Fruit fly (Drosophila melanogaster) whole organism: ENCODE results near the gene TotB.

ENCODE experiments used
- CG8478 ChIP-seq: fragments of >200 bp; optimal IDR thresholded peaks from 2 replicates; lab custom pipeline; 2018; ENCODE audit warnings: inconsistent platforms
- Dll ChIP-seq: fragments of >200 bp; optimal IDR thresholded peaks from 2 replicates; lab custom pipeline; 2017
- EcR ChIP-seq, 2 experiments: fragments of >200 bp; optimal IDR thresholded peaks; 2 replicates each; lab custom pipeline; 2017; ENCODE audit warnings: missing biosample characterization in 2 of 2, missing genetic modification characterization in 2 of 2, missing genetic modification reagents in 2 of 2
- pan ChIP-seq: fragments of >200 bp; optimal IDR thresholded peaks from 2 replicates; lab custom pipeline; 2017
- psq ChIP-seq: fragments of >200 bp; optimal IDR thresholded peaks from 2 replicates; lab custom pipeline; 2017
- usp ChIP-seq: fragments of >200 bp; optimal IDR thresholded peaks from 2 replicates; lab custom pipeline; 2017; ENCODE audit warnings: missing biosample characterization, missing genetic modification characterization, mixed read lengths

DNA sequence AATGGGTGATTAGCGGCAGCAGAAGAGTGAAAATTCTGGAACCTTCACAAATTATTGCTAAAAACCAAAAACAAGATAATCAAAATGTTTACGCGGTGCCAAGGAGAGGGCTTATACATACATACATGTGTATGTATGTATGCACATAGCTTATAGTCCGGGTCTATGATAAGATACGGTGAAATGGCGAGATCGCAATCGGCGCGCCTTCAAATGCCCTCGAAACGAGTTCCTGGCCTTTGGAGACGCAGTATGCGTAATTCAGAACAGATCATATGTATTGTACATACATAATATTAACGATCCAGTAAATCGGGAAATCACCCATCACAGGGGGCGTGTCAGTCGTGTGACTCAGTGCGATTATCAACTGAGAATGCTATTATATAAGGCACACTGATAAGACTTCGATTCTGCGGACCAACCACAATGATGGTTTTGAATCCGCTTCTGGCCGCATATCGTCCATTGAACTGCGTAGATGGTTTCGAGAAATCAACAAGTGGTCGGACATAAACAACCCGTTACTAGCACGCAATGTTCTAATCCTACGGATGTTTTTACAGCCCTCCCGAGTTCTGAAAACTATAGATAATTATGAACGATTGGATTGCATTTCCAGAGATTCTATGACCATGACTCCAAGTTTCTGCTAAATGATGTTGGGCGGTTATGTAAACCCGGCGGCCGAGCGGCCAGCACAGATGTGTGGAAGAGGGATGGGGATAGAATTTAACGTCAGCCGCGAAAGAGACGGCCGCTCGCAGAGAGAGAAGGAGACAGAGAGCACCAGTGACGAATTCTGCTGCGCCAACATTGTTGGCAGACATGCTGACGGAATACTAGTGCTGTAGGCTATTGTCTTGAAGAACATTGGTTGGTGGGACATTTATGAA is 45.0 kb upstream of the TotB start:
- TF ChIP-seq EcR (GFP tag; optimal IDR thresholded peaks at IDR 0.05; lab: Kevin White, UChicago): peak in 1 of 2 experiments; percentile 80
- peak; percentile 1 for TF ChIP-seq CG8478 (lab: Kevin White, UChicago)
- TF ChIP-seq usp (GFP tag; lab: Kevin White, UChicago): no peak
- TF ChIP-seq psq (lab: Kevin White, UChicago): no peak
- no peak for TF ChIP-seq Dll
- TF ChIP-seq pan: no peak
